Fruit fly (Drosophila melanogaster) whole organism, embryonic: ENCODE results near the gene Dpm3.

Source experiments
- ATbp ChIP-seq: fragments of 200-800 bp; sonication (Bioruptor generic); optimal IDR thresholded peaks from 2 replicates; lab custom pipeline; 2017; ENCODE audit warnings: missing biosample characterization, mild to moderate bottlenecking, missing genetic modification characterization, missing genetic modification reagents
- Ada2b ChIP-seq: fragments of 200-800 bp; sonication (Bioruptor generic); IDR thresholded peaks from 2 replicates; pipeline ENCODE4 v1.3.6; 2022; ENCODE audit warnings: missing biosample characterization, missing genetic modification characterization
- Asciz ChIP-seq: fragments of 200-800 bp; sonication (Bioruptor generic); optimal IDR thresholded peaks from 2 replicates; lab custom pipeline; 2017; ENCODE audit warnings: missing biosample characterization, mild to moderate bottlenecking, missing genetic modification characterization, missing genetic modification reagents
- Awh ChIP-seq: fragments of 200-800 bp; sonication (Bioruptor generic); IDR thresholded peaks from 2 replicates; pipeline ENCODE4, ENCODE4 v1.3.6; 2022; ENCODE audit warnings: missing biosample characterization, missing genetic modification characterization
- CG10543 ChIP-seq: fragments of 200-800 bp; sonication (Bioruptor generic); optimal IDR thresholded peaks from 3 replicates; lab custom pipeline; 2017; ENCODE audit warnings: missing biosample characterization, mild to moderate bottlenecking, missing genetic modification characterization, moderate library complexity
- CG11695 ChIP-seq: fragments of 200-800 bp; sonication (Bioruptor generic); IDR thresholded peaks from 3 replicates; pipeline ENCODE4 v1.3.6; 2022; ENCODE audit warnings: missing biosample characterization, missing genetic modification characterization
- CG12071 ChIP-seq: fragments of 200-800 bp; sonication (Bioruptor generic); optimal IDR thresholded peaks from 3 replicates; lab custom pipeline; 2018; ENCODE audit warnings: missing biosample characterization, mild to moderate bottlenecking, missing genetic modification characterization
- CG12769 ChIP-seq: fragments of 200-800 bp; sonication (Bioruptor generic); optimal IDR thresholded peaks from 2 replicates; lab custom pipeline; 2019; ENCODE audit warnings: missing biosample characterization, mild to moderate bottlenecking, missing genetic modification characterization, moderate library complexity
- CG13775 ChIP-seq: fragments of 200-800 bp; sonication (Bioruptor generic); optimal IDR thresholded peaks from 3 replicates; lab custom pipeline; 2017; ENCODE audit warnings: missing biosample characterization, mild to moderate bottlenecking, missing genetic modification characterization
- CG1647 ChIP-seq: fragments of 200-800 bp; sonication (Bioruptor generic); optimal IDR thresholded peaks from 3 replicates; lab custom pipeline; 2016; ENCODE audit warnings: missing biosample characterization, missing genetic modification characterization
- CG16815 ChIP-seq: fragments of 200-800 bp; sonication (Bioruptor generic); optimal IDR thresholded peaks from 3 replicates; lab custom pipeline; 2017; ENCODE audit warnings: missing biosample characterization, mild to moderate bottlenecking, missing genetic modification characterization
- CG17328 ChIP-seq: fragments of 200-800 bp; sonication (Bioruptor generic); IDR thresholded peaks from 2 replicates; pipeline ENCODE4 v1.3.6; 2022; ENCODE audit warnings: missing biosample characterization, missing genetic modification characterization
- CG17361 ChIP-seq: fragments of 200-800 bp; sonication (Bioruptor generic); IDR thresholded peaks from 3 replicates; pipeline ENCODE4 v1.3.6; 2022; ENCODE audit warnings: missing biosample characterization, missing genetic modification characterization
- CG18476 ChIP-seq: fragments of 200-800 bp; sonication (Bioruptor generic); optimal IDR thresholded peaks from 2 replicates; lab custom pipeline; 2016; ENCODE audit warnings: missing biosample characterization, mild to moderate bottlenecking, missing genetic modification characterization
- CG2120 ChIP-seq: fragments of 200-800 bp; sonication (Bioruptor generic); optimal IDR thresholded peaks from 3 replicates; lab custom pipeline; 2016; ENCODE audit warnings: missing biosample characterization, missing genetic modification characterization
- CG3065 ChIP-seq: fragments of 200-800 bp; sonication (Bioruptor generic); optimal IDR thresholded peaks from 2 replicates; lab custom pipeline; 2016; ENCODE audit warnings: missing biosample characterization, missing genetic modification characterization
- CG34224 ChIP-seq: fragments of 200-800 bp; sonication (Bioruptor generic); IDR thresholded peaks from 3 replicates; pipeline ENCODE4 v1.3.6; 2022; ENCODE audit warnings: missing biosample characterization, missing genetic modification characterization; ENCODE audit not compliant: partially characterized antibody
- CG4424 ChIP-seq: fragments of 200-800 bp; sonication (Bioruptor generic); optimal IDR thresholded peaks from 3 replicates; lab custom pipeline; 2016; ENCODE audit warnings: missing biosample characterization, missing genetic modification characterization
- CG4707 ChIP-seq: fragments of 200-800 bp; sonication (Bioruptor generic); optimal IDR thresholded peaks from 2 replicates; lab custom pipeline; 2018; ENCODE audit warnings: missing biosample characterization, mild to moderate bottlenecking, missing genetic modification characterization, moderate library complexity
- CG7357 ChIP-seq: fragments of 200-800 bp; sonication (Bioruptor generic); IDR thresholded peaks from 3 replicates; pipeline ENCODE4 v1.3.6; 2022; ENCODE audit warnings: missing biosample characterization, missing genetic modification characterization
- CG9609 ChIP-seq: fragments of 200-800 bp; sonication (Bioruptor generic); optimal IDR thresholded peaks from 3 replicates; lab custom pipeline; 2016; ENCODE audit warnings: missing biosample characterization, missing genetic modification characterization
- CG9932 ChIP-seq: fragments of 200-800 bp; sonication (Bioruptor generic); IDR thresholded peaks from 2 replicates; pipeline ENCODE4 v1.3.6; 2022; ENCODE audit warnings: missing biosample characterization, missing genetic modification characterization
- E2f2 ChIP-seq: fragments of 200-800 bp; sonication (Bioruptor generic); IDR thresholded peaks from 2 replicates; pipeline ENCODE4 v1.3.6; 2022; ENCODE audit warnings: missing biosample characterization, missing genetic modification characterization
- Hr3 ChIP-seq: fragments of 200-800 bp; sonication (Bioruptor generic); optimal IDR thresholded peaks from 3 replicates; lab custom pipeline; 2016; ENCODE audit warnings: missing biosample characterization, missing genetic modification characterization
- Oaz ChIP-seq: fragments of 200-800 bp; sonication (Bioruptor generic); IDR thresholded peaks from 2 replicates; pipeline ENCODE4 v1.3.6; 2022; ENCODE audit warnings: missing biosample characterization, missing genetic modification characterization
- Optix ChIP-seq: fragments of 200-800 bp; sonication (Bioruptor generic); IDR thresholded peaks from 3 replicates; pipeline ENCODE4 v1.3.6; 2022; ENCODE audit warnings: missing biosample characterization, missing genetic modification characterization
- Pdp1 ChIP-seq, 2 experiments: fragments of 200-800 bp; sonication (Bioruptor generic); optimal IDR thresholded peaks; 3 replicates each; lab custom pipeline; 2016; ENCODE audit warnings: missing biosample characterization in 2 of 2, missing genetic modification characterization in 2 of 2, mild to moderate bottlenecking in 1 of 2, moderate library complexity in 1 of 2
- Xrp1 ChIP-seq: fragments of 200-800 bp; sonication (Bioruptor generic); IDR thresholded peaks from 2 replicates; pipeline ENCODE4 v1.3.6; 2022; ENCODE audit warnings: missing biosample characterization, missing genetic modification characterization
- ab ChIP-seq: fragments of 200-800 bp; sonication (Bioruptor generic); optimal IDR thresholded peaks from 2 replicates; lab custom pipeline; 2016; ENCODE audit warnings: missing biosample characterization, missing genetic modification characterization
- abd-A ChIP-seq: fragments of 200-800 bp; sonication (Bioruptor generic); optimal IDR thresholded peaks from 3 replicates; lab custom pipeline; 2019; ENCODE audit warnings: missing biosample characterization, mild to moderate bottlenecking, missing genetic modification characterization, moderate library complexity
- bab2 ChIP-seq: fragments of 200-800 bp; sonication (Bioruptor generic); optimal IDR thresholded peaks from 2 replicates; lab custom pipeline; 2016; ENCODE audit warnings: missing biosample characterization, missing genetic modification characterization
- bowl ChIP-seq: fragments of 200-800 bp; sonication (Bioruptor generic); IDR thresholded peaks from 2 replicates; pipeline ENCODE4 v1.3.6; 2022; ENCODE audit warnings: missing biosample characterization, missing genetic modification characterization
- crp ChIP-seq, 2 experiments: fragments of 200-800 bp; sonication (Bioruptor generic); optimal IDR thresholded peaks; 2 replicates in 1 of 2; 3 replicates in 1 of 2; lab custom pipeline; 2017; ENCODE audit warnings: missing biosample characterization in 2 of 2, missing genetic modification characterization in 2 of 2, mild to moderate bottlenecking in 1 of 2, moderate library complexity in 1 of 2
- esg ChIP-seq: fragments of 200-800 bp; sonication (Bioruptor generic); conservative IDR thresholded peaks from 2 replicates; pipeline ENCODE4 v1.3.6; 2022; ENCODE audit warnings: missing biosample characterization, missing genetic modification characterization
- gcm ChIP-seq: fragments of 200-800 bp; sonication (Bioruptor generic); optimal IDR thresholded peaks from 2 replicates; lab custom pipeline; 2019; ENCODE audit warnings: missing biosample characterization, mild to moderate bottlenecking, missing genetic modification characterization, moderate library complexity
- ham ChIP-seq: fragments of 200-800 bp; sonication (Bioruptor generic); IDR thresholded peaks from 2 replicates; pipeline ENCODE4 v1.3.6; 2022; ENCODE audit warnings: missing biosample characterization, missing genetic modification characterization
- her ChIP-seq: fragments of 200-800 bp; sonication (Bioruptor generic); optimal IDR thresholded peaks from 2 replicates; lab custom pipeline; 2016; ENCODE audit warnings: missing biosample characterization, missing genetic modification characterization
- jing ChIP-seq: fragments of 200-800 bp; sonication (Bioruptor generic); optimal IDR thresholded peaks from 2 replicates; lab custom pipeline; 2018; ENCODE audit warnings: missing biosample characterization, mild to moderate bottlenecking, missing genetic modification characterization
- lab ChIP-seq: fragments of 200-800 bp; sonication (Bioruptor generic); optimal IDR thresholded peaks from 3 replicates; lab custom pipeline; 2017; ENCODE audit warnings: missing biosample characterization, missing genetic modification characterization, mild to moderate bottlenecking, moderate library complexity, missing genetic modification reagents
- lilli ChIP-seq: fragments of 200-800 bp; sonication (Bioruptor generic); optimal IDR thresholded peaks from 3 replicates; lab custom pipeline; 2016; ENCODE audit warnings: missing biosample characterization, missing genetic modification characterization
- nmo ChIP-seq: fragments of 200-800 bp; sonication (Bioruptor generic); optimal IDR thresholded peaks from 2 replicates; lab custom pipeline; 2018; ENCODE audit warnings: missing biosample characterization, mild to moderate bottlenecking, missing genetic modification characterization, moderate library complexity
- nom ChIP-seq: fragments of 200-800 bp; sonication (Bioruptor generic); optimal IDR thresholded peaks from 2 replicates; lab custom pipeline; 2017; ENCODE audit warnings: missing biosample characterization, missing genetic modification characterization, mild to moderate bottlenecking, moderate library complexity, missing genetic modification reagents
- oc ChIP-seq: fragments of 200-800 bp; sonication (Bioruptor generic); optimal IDR thresholded peaks from 2 replicates; lab custom pipeline; 2018; ENCODE audit warnings: missing biosample characterization, mild to moderate bottlenecking, missing genetic modification characterization, moderate library complexity
- repo ChIP-seq: fragments of 200-800 bp; sonication (Bioruptor generic); optimal IDR thresholded peaks from 2 replicates; lab custom pipeline; 2016; ENCODE audit warnings: missing biosample characterization, missing genetic modification characterization
- schlank ChIP-seq: fragments of 200-800 bp; sonication (Bioruptor generic); optimal IDR thresholded peaks from 2 replicates; lab custom pipeline; 2018; ENCODE audit warnings: missing biosample characterization, mild to moderate bottlenecking, missing genetic modification characterization
- sens-2 ChIP-seq: fragments of 200-800 bp; sonication (Bioruptor generic); IDR thresholded peaks from 2 replicates; pipeline ENCODE4 v1.3.6; 2022; ENCODE audit warnings: missing biosample characterization, missing genetic modification characterization
- stc ChIP-seq: fragments of 200-800 bp; sonication (Bioruptor generic); IDR thresholded peaks from 2 replicates; pipeline ENCODE4 v1.3.6; 2022; ENCODE audit warnings: missing biosample characterization, missing genetic modification characterization
- tgo ChIP-seq: fragments of 200-800 bp; sonication (Bioruptor generic); IDR thresholded peaks from 3 replicates; pipeline ENCODE4 v1.3.6; 2022; ENCODE audit warnings: missing biosample characterization, missing genetic modification characterization
- vfl ChIP-seq: fragments of 200-800 bp; sonication (Bioruptor generic); optimal IDR thresholded peaks from 2 replicates; lab custom pipeline; 2016; ENCODE audit warnings: missing biosample characterization, missing genetic modification characterization

Dpm3 gene

DNA sequence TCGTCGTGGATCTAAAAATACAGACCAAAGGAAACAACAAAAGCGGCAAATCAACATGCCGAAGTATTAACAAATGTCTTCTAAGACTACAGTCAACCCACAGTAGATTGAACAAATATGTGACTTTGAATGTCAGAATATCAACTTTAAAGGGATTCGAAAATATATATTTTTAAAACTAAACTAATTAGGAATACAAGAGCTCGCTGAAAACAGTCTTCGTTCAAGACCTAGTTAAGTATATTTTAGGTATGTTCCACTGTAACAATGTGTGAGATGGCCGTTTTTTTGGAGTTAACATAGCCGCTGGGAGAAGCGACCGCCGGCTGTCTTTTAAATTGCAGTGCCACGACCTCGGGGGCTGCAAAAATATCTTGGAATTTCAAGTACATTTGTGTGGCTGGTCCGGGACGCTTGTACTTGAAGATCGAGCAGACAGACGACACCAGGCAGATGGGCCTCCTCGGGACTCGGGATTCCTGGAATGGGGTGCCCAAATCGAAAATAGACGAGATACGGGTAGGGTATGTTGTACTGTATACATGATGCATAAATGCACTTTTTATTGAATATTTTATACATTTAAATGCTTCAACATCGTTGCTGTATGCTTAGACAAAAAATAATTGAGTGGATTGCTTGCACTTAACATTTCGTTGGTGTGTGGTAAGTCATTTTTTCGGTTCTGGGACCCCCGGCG is 25.6 kb upstream of the Dpm3 start (continued):
- TF ChIP-seq nmo (GFP tag; lab: Kevin White, UChicago) (peak; percentile 76), CG12769 (tag; lab: Kevin White, UChicago) (peak; percentile 55), E2f2 (GFP tag; lab: Robert Waterston, UW) (peak; percentile 43; the same call in 1 of the 2 replicates), nom (GFP tag; lab: Kevin White, UChicago) (peak; percentile 34), CG4424 (GFP tag; lab: Kevin White, UChicago) (peak; percentile 68), vfl (no peak), stc (peak; percentile 74), lilli (GFP tag; lab: Kevin White, UChicago) (peak; percentile 66), lab (peak; percentile 73), Hr3 (GFP tag; lab: Kevin White, UChicago) (peak; percentile 60), Oaz (GFP tag; lab: Robert Waterston, UW) (no peak), CG3065 (GFP tag; lab: Kevin White, UChicago) (no peak), CG11695 (GFP tag; lab: Robert Waterston, UW) (0 out of 3 replicates have a peak, but pooled peaks have one; percentile 36), esg (GFP tag; lab: Robert Waterston, UW) (peak; percentile 74), CG4707 (GFP tag; lab: Kevin White, UChicago) (peak; percentile 49), CG17361 (GFP tag; lab: Robert Waterston, UW) (peak; percentile 69), CG7357 (GFP tag; lab: Robert Waterston, UW) (peak; percentile 48; the same call in 1 of the 3 replicates), CG12071 (GFP tag; lab: Kevin White, UChicago) (peak; percentile 71), CG2120 (peak; percentile 51), CG10543 (GFP tag; lab: Kevin White, UChicago) (no peak), CG17328 (GFP tag; lab: Robert Waterston, UW) (peak; percentile 71), bab2 (peak; percentile 51), gcm (GFP tag; lab: Kevin White, UChicago) (peak; percentile 53), CG16815 (GFP tag; lab: Kevin White, UChicago) (peak; percentile 55), CG18476 (GFP tag; lab: Kevin White, UChicago) (peak; percentile 51), ham (GFP tag; lab: Robert Waterston, UW) (no peak), CG9609 (peak; percentile 49), Xrp1 (GFP tag; lab: Robert Waterston, UW) (peak; percentile 83), tgo (GFP tag; lab: Robert Waterston, UW) (peak; percentile 67), Awh (GFP tag; lab: Robert Waterston, UW) (0 out of 2 replicates have a peak, but pooled peaks have one; percentile 33), ab (GFP tag; lab: Kevin White, UChicago) (peak; percentile 2), schlank (no peak), Asciz (peak; percentile 57), Optix (GFP tag; lab: Robert Waterston, UW) (0 out of 3 replicates have a peak, but pooled peaks have one; percentile 32), bowl (GFP tag; lab: Robert Waterston, UW) (no peak), CG13775 (GFP tag; lab: Kevin White, UChicago) (peak; percentile 42), Pdp1 (GFP tag; optimal IDR thresholded peaks at IDR 0.05; lab: Kevin White, UChicago) (peak; percentile 43 to 47), her (no peak), CG34224 (GFP tag; lab: Robert Waterston, UW) (no peak), CG1647 (GFP tag; lab: Kevin White, UChicago) (no peak), Ada2b (peak; percentile 78), jing (GFP tag; lab: Kevin White, UChicago) (peak; percentile 33), repo (GFP tag; lab: Kevin White, UChicago) (no peak), sens-2 (GFP tag; lab: Robert Waterston, UW) (peak; percentile 47; the same call in 1 of the 2 replicates), crp (GFP tag; optimal IDR thresholded peaks at IDR 0.05; lab: Kevin White, UChicago) (no peak), abd-A (no peak), ATbp (GFP tag; lab: Kevin White, UChicago) (peak; percentile 73), CG9932 (peak; percentile 53), oc (tag; lab: Kevin White, UChicago) (peak; percentile 30)
